Fruit fly (Drosophila melanogaster) whole organism, embryonic: ENCODE data around the gene Nepl12.

Experiments used
- Antp ChIP-seq: fragments of 200-800 bp; sonication (Bioruptor generic); optimal IDR thresholded peaks from 3 replicates; lab custom pipeline; 2016; ENCODE audit warnings: missing biosample characterization, missing genetic modification characterization
- CG10431 ChIP-seq: fragments of 200-800 bp; sonication (Bioruptor generic); optimal IDR thresholded peaks from 3 replicates; lab custom pipeline; 2018; ENCODE audit warnings: missing biosample characterization, mild to moderate bottlenecking, missing genetic modification characterization
- CG11504 ChIP-seq: fragments of 200-800 bp; sonication (Bioruptor generic); optimal IDR thresholded peaks from 3 replicates; lab custom pipeline; 2019; ENCODE audit warnings: missing biosample characterization, mild to moderate bottlenecking, missing genetic modification characterization, moderate library complexity
- CG12942 ChIP-seq: fragments of 200-800 bp; sonication (Bioruptor generic); optimal IDR thresholded peaks from 3 replicates; lab custom pipeline; 2016; ENCODE audit warnings: missing biosample characterization, missing genetic modification characterization
- CG15479 ChIP-seq: fragments of 200-800 bp; sonication (Bioruptor generic); optimal IDR thresholded peaks from 3 replicates; lab custom pipeline; 2019; ENCODE audit warnings: missing biosample characterization, mild to moderate bottlenecking, missing genetic modification characterization, moderate library complexity
- CG15601 ChIP-seq: fragments of 200-800 bp; sonication (Bioruptor generic); optimal IDR thresholded peaks from 3 replicates; lab custom pipeline; 2019; ENCODE audit warnings: missing biosample characterization, mild to moderate bottlenecking, missing genetic modification characterization, moderate library complexity
- CG17829 ChIP-seq: fragments of 200-800 bp; optimal IDR thresholded peaks from 2 replicates; lab custom pipeline; 2019; ENCODE audit warnings: missing biosample characterization, mild to moderate bottlenecking, missing genetic modification characterization, moderate library complexity
- CG17912 ChIP-seq: fragments of 200-800 bp; sonication (Bioruptor generic); optimal IDR thresholded peaks from 2 replicates; lab custom pipeline; 2018; ENCODE audit warnings: missing biosample characterization, mild to moderate bottlenecking, missing genetic modification characterization
- CG1832 ChIP-seq: fragments of 200-800 bp; sonication (Bioruptor generic); optimal IDR thresholded peaks from 2 replicates; lab custom pipeline; 2017; ENCODE audit warnings: missing biosample characterization, mild to moderate bottlenecking, missing genetic modification characterization, inconsistent platforms
- CG2129 ChIP-seq: fragments of 200-800 bp; sonication (Bioruptor generic); IDR thresholded peaks from 2 replicates; pipeline ENCODE4 v1.3.6; 2022; ENCODE audit warnings: missing biosample characterization, missing genetic modification characterization; ENCODE audit not compliant: partially characterized antibody
- CG2889 ChIP-seq: fragments of 200-800 bp; sonication (Bioruptor generic); IDR thresholded peaks from 3 replicates; pipeline ENCODE4 v1.3.6; 2022; ENCODE audit warnings: missing biosample characterization, missing genetic modification characterization
- CG32767 ChIP-seq: fragments of 200-800 bp; sonication (Bioruptor generic); IDR thresholded peaks from 2 replicates; pipeline ENCODE4 v1.3.6; 2022; ENCODE audit warnings: missing biosample characterization, missing genetic modification characterization
- CG33213 ChIP-seq: fragments of 200-800 bp; sonication (Bioruptor generic); optimal IDR thresholded peaks from 3 replicates; lab custom pipeline; 2016; ENCODE audit warnings: missing biosample characterization, missing genetic modification characterization
- CG5953 ChIP-seq: fragments of 200-800 bp; sonication (Bioruptor generic); IDR thresholded peaks from 2 replicates; pipeline ENCODE4 v1.3.6; 2022; ENCODE audit warnings: missing biosample characterization, missing genetic modification characterization
- CG6683 ChIP-seq: fragments of 200-800 bp; sonication (Bioruptor generic); optimal IDR thresholded peaks from 2 replicates; lab custom pipeline; 2017; ENCODE audit warnings: missing biosample characterization, mild to moderate bottlenecking, missing genetic modification characterization, missing genetic modification reagents
- CG7271 ChIP-seq: fragments of 200-800 bp; sonication (Bioruptor generic); optimal IDR thresholded peaks from 2 replicates; lab custom pipeline; 2018; ENCODE audit warnings: missing biosample characterization, mild to moderate bottlenecking, missing genetic modification characterization, moderate library complexity
- D19B ChIP-seq: fragments of 200-800 bp; sonication (Bioruptor generic); optimal IDR thresholded peaks from 2 replicates; lab custom pipeline; 2017; ENCODE audit warnings: missing biosample characterization, mild to moderate bottlenecking, missing genetic modification characterization
- Dbx ChIP-seq: fragments of 200-800 bp; sonication (Bioruptor generic); IDR thresholded peaks from 3 replicates; pipeline ENCODE4 v1.3.6; 2022; ENCODE audit warnings: missing biosample characterization, missing genetic modification characterization
- Gug ChIP-seq: fragments of 200-800 bp; sonication (Bioruptor generic); IDR thresholded peaks from 4 replicates; pipeline ENCODE4 v1.3.6; 2022; ENCODE audit warnings: missing biosample characterization, missing genetic modification characterization
- Hand ChIP-seq: fragments of 200-800 bp; sonication (Bioruptor generic); optimal IDR thresholded peaks from 2 replicates; lab custom pipeline; 2017; ENCODE audit warnings: mild to moderate bottlenecking, missing biosample characterization, missing genetic modification reagents, missing genetic modification characterization
- Hsf ChIP-seq: fragments of 200-800 bp; sonication (Bioruptor generic); optimal IDR thresholded peaks from 3 replicates; lab custom pipeline; 2016; ENCODE audit warnings: missing biosample characterization, missing genetic modification characterization
- Lim3 ChIP-seq: fragments of 200-800 bp; sonication (Bioruptor generic); IDR thresholded peaks from 2 replicates; pipeline ENCODE4 v1.3.6; 2022; ENCODE audit warnings: missing biosample characterization, missing genetic modification characterization
- NK7.1 ChIP-seq: fragments of 200-800 bp; sonication (Bioruptor generic); optimal IDR thresholded peaks from 3 replicates; lab custom pipeline; 2016; ENCODE audit warnings: missing biosample characterization, missing genetic modification characterization
- Nf-YB ChIP-seq: fragments of 200-800 bp; sonication (Bioruptor generic); optimal IDR thresholded peaks from 3 replicates; lab custom pipeline; 2019; ENCODE audit warnings: missing biosample characterization, mild to moderate bottlenecking, missing genetic modification characterization, moderate library complexity
- Nf-YC ChIP-seq: fragments of 200-800 bp; optimal IDR thresholded peaks from 3 replicates; lab custom pipeline; 2019; ENCODE audit warnings: missing biosample characterization, mild to moderate bottlenecking, missing genetic modification characterization, moderate library complexity
- Optix ChIP-seq: fragments of 200-800 bp; sonication (Bioruptor generic); IDR thresholded peaks from 3 replicates; pipeline ENCODE4 v1.3.6; 2022; ENCODE audit warnings: missing biosample characterization, missing genetic modification characterization
- Poxn ChIP-seq: fragments of 200-800 bp; sonication (Bioruptor generic); IDR thresholded peaks from 2 replicates; pipeline ENCODE4 v1.3.6; 2022; ENCODE audit warnings: missing biosample characterization, missing genetic modification characterization
- Sox100B ChIP-seq: fragments of 200-800 bp; sonication (Bioruptor generic); optimal IDR thresholded peaks from 3 replicates; lab custom pipeline; 2018; ENCODE audit warnings: missing biosample characterization, mild to moderate bottlenecking, missing genetic modification characterization
- bcd ChIP-seq: fragments of 200-800 bp; sonication (Bioruptor generic); optimal IDR thresholded peaks from 2 replicates; lab custom pipeline; 2017; ENCODE audit warnings: missing biosample characterization, mild to moderate bottlenecking, missing genetic modification characterization
- chif ChIP-seq, 2 experiments: fragments of 200-800 bp; sonication (Bioruptor generic); optimal IDR thresholded peaks; 3 replicates each; lab custom pipeline; 2016; ENCODE audit warnings: missing biosample characterization in 2 of 2, missing genetic modification characterization in 2 of 2
- danr ChIP-seq: fragments of 200-800 bp; sonication (Bioruptor generic); IDR thresholded peaks from 2 replicates; pipeline ENCODE4 v1.3.6; 2022; ENCODE audit warnings: missing biosample characterization, missing genetic modification characterization
- dmrt11E ChIP-seq: fragments of 200-800 bp; sonication (Bioruptor generic); optimal IDR thresholded peaks from 3 replicates; lab custom pipeline; 2018; ENCODE audit warnings: missing biosample characterization, mild to moderate bottlenecking, missing genetic modification characterization, moderate library complexity
- eyg ChIP-seq: fragments of 200-800 bp; sonication (Bioruptor generic); optimal IDR thresholded peaks from 3 replicates; lab custom pipeline; 2016; ENCODE audit warnings: missing biosample characterization, missing genetic modification characterization
- gcm2 ChIP-seq: fragments of 200-800 bp; sonication (Bioruptor generic); optimal IDR thresholded peaks from 2 replicates; lab custom pipeline; 2016; ENCODE audit warnings: missing biosample characterization, missing genetic modification characterization
- inv ChIP-seq: fragments of 200-800 bp; sonication (Bioruptor generic); IDR thresholded peaks from 2 replicates; pipeline ENCODE4 v1.3.6; 2022; ENCODE audit warnings: missing biosample characterization, missing genetic modification characterization; ENCODE audit not compliant: partially characterized antibody
- jing ChIP-seq: fragments of 200-800 bp; sonication (Bioruptor generic); optimal IDR thresholded peaks from 2 replicates; lab custom pipeline; 2018; ENCODE audit warnings: missing biosample characterization, mild to moderate bottlenecking, missing genetic modification characterization
- kah ChIP-seq: fragments of 200-800 bp; sonication (Bioruptor generic); optimal IDR thresholded peaks from 2 replicates; lab custom pipeline; 2018; ENCODE audit warnings: missing biosample characterization, mild to moderate bottlenecking, missing genetic modification characterization
- kni ChIP-seq: fragments of 200-800 bp; sonication (Bioruptor generic); optimal IDR thresholded peaks from 3 replicates; lab custom pipeline; 2017; ENCODE audit warnings: mild to moderate bottlenecking, missing biosample characterization, missing genetic modification reagents, missing genetic modification characterization
- knrl ChIP-seq: fragments of 200-800 bp; sonication (Bioruptor generic); IDR thresholded peaks from 3 replicates; pipeline ENCODE4 v1.3.6; 2022; ENCODE audit warnings: missing biosample characterization, missing genetic modification characterization; ENCODE audit not compliant: partially characterized antibody
- maf-S ChIP-seq: fragments of 200-800 bp; sonication (Bioruptor generic); optimal IDR thresholded peaks from 2 replicates; lab custom pipeline; 2016; ENCODE audit warnings: missing biosample characterization, missing genetic modification characterization
- nau ChIP-seq: fragments of 200-800 bp; sonication (Bioruptor generic); optimal IDR thresholded peaks from 3 replicates; lab custom pipeline; 2017; ENCODE audit warnings: missing biosample characterization, mild to moderate bottlenecking, missing genetic modification characterization, missing genetic modification reagents
- onecut ChIP-seq: fragments of 200-800 bp; sonication (Bioruptor generic); IDR thresholded peaks from 2 replicates; pipeline ENCODE4 v1.3.6; 2022; ENCODE audit warnings: missing biosample characterization, missing genetic modification characterization
- ro ChIP-seq: fragments of 200-800 bp; sonication (Bioruptor generic); IDR thresholded peaks from 2 replicates; pipeline ENCODE4 v1.3.6; 2022; ENCODE audit warnings: missing biosample characterization, missing genetic modification characterization
- scrt ChIP-seq: fragments of 200-800 bp; sonication (Bioruptor generic); optimal IDR thresholded peaks from 2 replicates; lab custom pipeline; 2018; ENCODE audit warnings: missing biosample characterization, mild to moderate bottlenecking, missing genetic modification characterization, moderate library complexity
- slbo ChIP-seq: fragments of 200-800 bp; sonication (Bioruptor generic); IDR thresholded peaks from 2 replicates; pipeline ENCODE4 v1.3.6; 2022; ENCODE audit warnings: missing biosample characterization, missing genetic modification characterization
- sug ChIP-seq: fragments of 200-800 bp; optimal IDR thresholded peaks from 2 replicates; lab custom pipeline; 2019; ENCODE audit warnings: missing biosample characterization, mild to moderate bottlenecking, missing genetic modification characterization, moderate library complexity
- tin ChIP-seq: fragments of 200-800 bp; sonication (Bioruptor generic); optimal IDR thresholded peaks from 3 replicates; lab custom pipeline; 2016; ENCODE audit warnings: missing biosample characterization, missing genetic modification characterization
- tna ChIP-seq: fragments of 200-800 bp; sonication (Bioruptor generic); IDR thresholded peaks from 2 replicates; pipeline ENCODE4 v1.3.6; 2022; ENCODE audit warnings: missing biosample characterization, missing genetic modification characterization; ENCODE audit not compliant: partially characterized antibody
- toy ChIP-seq: fragments of 200-800 bp; sonication (Bioruptor generic); IDR thresholded peaks from 2 replicates; pipeline ENCODE4 v1.3.6; 2022; ENCODE audit warnings: missing biosample characterization, missing genetic modification characterization
- wor ChIP-seq: fragments of 200-800 bp; sonication (Bioruptor generic); IDR thresholded peaks from 2 replicates; pipeline ENCODE4 v1.3.6; 2022; ENCODE audit warnings: missing biosample characterization, missing genetic modification characterization

The Nepl12 gene

dm6 chr3R:9704183-9705007, 29.1 kb downstream of the Nepl12 start (continued):
- no peak for TF ChIP-seq slbo (GFP tag; lab: Robert Waterston, UW)
- TF ChIP-seq chif (GFP tag; optimal IDR thresholded peaks at IDR 0.05; lab: Kevin White, UChicago) = no peak
- no peak for TF ChIP-seq Lim3 (GFP tag; lab: Robert Waterston, UW)
- TF ChIP-seq CG5953 (GFP tag; lab: Robert Waterston, UW) = no peak
- TF ChIP-seq sug (tag; lab: Kevin White, UChicago) = peak; percentile 89
- TF ChIP-seq knrl (GFP tag; lab: Robert Waterston, UW) = no peak
- no peak for TF ChIP-seq ro (GFP tag; lab: Robert Waterston, UW)
- TF ChIP-seq CG33213 (GFP tag; lab: Kevin White, UChicago) = no peak
- TF ChIP-seq Sox100B (GFP tag; lab: Kevin White, UChicago) = no peak
- no peak for TF ChIP-seq CG1832
- no peak for TF ChIP-seq nau
- no peak for TF ChIP-seq dmrt11E (tag; lab: Kevin White, UChicago)
- no peak for TF ChIP-seq inv (GFP tag; lab: Robert Waterston, UW)
- TF ChIP-seq gcm2 (GFP tag; lab: Kevin White, UChicago) = no peak
- peak; percentile 3 for TF ChIP-seq Antp
- TF ChIP-seq CG7271 (tag; lab: Kevin White, UChicago) = no peak
- TF ChIP-seq NK7.1 (GFP tag; lab: Kevin White, UChicago) = no peak
- TF ChIP-seq CG12942 = no peak
- TF ChIP-seq jing (GFP tag; lab: Kevin White, UChicago) = no peak
- TF ChIP-seq CG11504 (tag; lab: Kevin White, UChicago) = no peak
- peak; percentile 62 for TF ChIP-seq kah
- no peak for TF ChIP-seq Poxn (GFP tag; lab: Robert Waterston, UW)
- TF ChIP-seq eyg (GFP tag; lab: Kevin White, UChicago) = no peak
- no peak for TF ChIP-seq CG2129 (GFP tag; lab: Robert Waterston, UW)
- TF ChIP-seq D19B = no peak
- no peak for TF ChIP-seq CG15601 (tag; lab: Kevin White, UChicago)
- TF ChIP-seq Nf-YC (tag; lab: Kevin White, UChicago) = no peak
- TF ChIP-seq onecut (GFP tag; lab: Robert Waterston, UW) = peak; percentile 88
- no peak for TF ChIP-seq Hand (GFP tag; lab: Kevin White, UChicago)
- TF ChIP-seq scrt (GFP tag; lab: Kevin White, UChicago) = no peak
- TF ChIP-seq maf-S = no peak
- TF ChIP-seq tna (GFP tag; lab: Robert Waterston, UW) = no peak
- TF ChIP-seq kni (GFP tag; lab: Kevin White, UChicago) = peak; percentile 79
- TF ChIP-seq wor (GFP tag; lab: Robert Waterston, UW) = no peak
- no peak for TF ChIP-seq CG17912 (GFP tag; lab: Kevin White, UChicago)
- no peak for TF ChIP-seq CG32767 (GFP tag; lab: Robert Waterston, UW)
- no peak for TF ChIP-seq CG2889
- TF ChIP-seq toy (GFP tag; lab: Robert Waterston, UW) = no peak
- TF ChIP-seq tin (GFP tag; lab: Kevin White, UChicago) = no peak
- no peak for TF ChIP-seq CG6683 (GFP tag; lab: Kevin White, UChicago)
- peak; percentile 14 for TF ChIP-seq Nf-YB
- no peak for TF ChIP-seq danr (GFP tag; lab: Robert Waterston, UW)
- TF ChIP-seq CG17829 (tag; lab: Kevin White, UChicago) = no peak
- no peak for TF ChIP-seq Hsf
- no peak for TF ChIP-seq CG10431 (GFP tag; lab: Kevin White, UChicago)
- TF ChIP-seq Dbx (GFP tag; lab: Robert Waterston, UW) = no peak
- TF ChIP-seq CG15479 (GFP tag; lab: Kevin White, UChicago) = peak; percentile 91
- TF ChIP-seq bcd (GFP tag; lab: Kevin White, UChicago) = no peak
- TF ChIP-seq Gug (GFP tag; lab: Robert Waterston, UW) = no peak
- no peak for TF ChIP-seq Optix
